Fruit fly (Drosophila melanogaster) whole organism, embryonic: ENCODE data around the gene CG18428.

Experiments used
- Atf-2 ChIP-seq: fragments of 200-800 bp; sonication (Bioruptor generic); optimal IDR thresholded peaks from 2 replicates; lab custom pipeline; 2016; ENCODE audit warnings: missing biosample characterization, missing genetic modification characterization
- CG11723 ChIP-seq: fragments of 200-800 bp; sonication (Bioruptor generic); optimal IDR thresholded peaks from 2 replicates; lab custom pipeline; 2017; ENCODE audit warnings: missing biosample characterization, mild to moderate bottlenecking, missing genetic modification characterization
- CG12299 ChIP-seq: fragments of 200-800 bp; sonication (Bioruptor generic); optimal IDR thresholded peaks from 2 replicates; lab custom pipeline; 2018; ENCODE audit warnings: missing biosample characterization, mild to moderate bottlenecking, missing genetic modification characterization
- CG12769 ChIP-seq: fragments of 200-800 bp; sonication (Bioruptor generic); optimal IDR thresholded peaks from 2 replicates; lab custom pipeline; 2019; ENCODE audit warnings: missing biosample characterization, mild to moderate bottlenecking, missing genetic modification characterization, moderate library complexity
- CG13775 ChIP-seq: fragments of 200-800 bp; sonication (Bioruptor generic); optimal IDR thresholded peaks from 3 replicates; lab custom pipeline; 2017; ENCODE audit warnings: missing biosample characterization, mild to moderate bottlenecking, missing genetic modification characterization
- CG15269 ChIP-seq: fragments of 200-800 bp; sonication (Bioruptor generic); optimal IDR thresholded peaks from 2 replicates; lab custom pipeline; 2018; ENCODE audit warnings: missing biosample characterization, mild to moderate bottlenecking, missing genetic modification characterization, moderate library complexity
- CG16863 ChIP-seq: fragments of 200-800 bp; sonication (Bioruptor generic); optimal IDR thresholded peaks from 3 replicates; lab custom pipeline; 2016; ENCODE audit warnings: missing biosample characterization, missing genetic modification characterization
- CG17829 ChIP-seq: fragments of 200-800 bp; optimal IDR thresholded peaks from 2 replicates; lab custom pipeline; 2019; ENCODE audit warnings: missing biosample characterization, mild to moderate bottlenecking, missing genetic modification characterization, moderate library complexity
- CG2678 ChIP-seq: fragments of 200-800 bp; sonication (Bioruptor generic); optimal IDR thresholded peaks from 3 replicates; lab custom pipeline; 2019; ENCODE audit warnings: missing biosample characterization, mild to moderate bottlenecking, missing genetic modification characterization, moderate library complexity
- CG2875 ChIP-seq: fragments of 200-800 bp; sonication (Bioruptor generic); optimal IDR thresholded peaks from 2 replicates; lab custom pipeline; 2017; ENCODE audit warnings: missing biosample characterization, mild to moderate bottlenecking, missing genetic modification characterization, missing genetic modification reagents
- CG3726 ChIP-seq: fragments of 200-800 bp; sonication (Bioruptor generic); IDR thresholded peaks from 3 replicates; pipeline ENCODE4, ENCODE4 v1.3.6; 2022; ENCODE audit warnings: missing biosample characterization, missing genetic modification characterization
- CG4328 ChIP-seq: fragments of 200-800 bp; sonication (Bioruptor generic); optimal IDR thresholded peaks from 3 replicates; lab custom pipeline; 2017; ENCODE audit warnings: missing biosample characterization, missing genetic modification reagents, missing genetic modification characterization
- CG5180 ChIP-seq: fragments of 200-800 bp; sonication (Bioruptor generic); optimal IDR thresholded peaks from 3 replicates; lab custom pipeline; 2017; ENCODE audit warnings: missing biosample characterization, missing genetic modification characterization, mild to moderate bottlenecking, moderate library complexity, missing genetic modification reagents
- CG5953 ChIP-seq: fragments of 200-800 bp; sonication (Bioruptor generic); IDR thresholded peaks from 2 replicates; pipeline ENCODE4 v1.3.6; 2022; ENCODE audit warnings: missing biosample characterization, missing genetic modification characterization
- CG6254 ChIP-seq: fragments of 200-800 bp; sonication (Bioruptor generic); optimal IDR thresholded peaks from 3 replicates; lab custom pipeline; 2017; ENCODE audit warnings: mild to moderate bottlenecking, missing biosample characterization, missing genetic modification reagents, missing genetic modification characterization
- CG6272 ChIP-seq: fragments of 200-800 bp; sonication (Bioruptor generic); IDR thresholded peaks from 2 replicates; pipeline ENCODE4 v1.3.6; 2022; ENCODE audit warnings: missing biosample characterization, missing genetic modification characterization
- CrebB ChIP-seq: fragments of 200-800 bp; sonication (Bioruptor generic); optimal IDR thresholded peaks from 3 replicates; lab custom pipeline; 2018; ENCODE audit warnings: missing biosample characterization, mild to moderate bottlenecking, missing genetic modification characterization
- Doc3 ChIP-seq: fragments of 200-800 bp; sonication (Bioruptor generic); IDR thresholded peaks from 3 replicates; pipeline ENCODE4 v1.3.6; 2022; ENCODE audit warnings: missing biosample characterization, missing genetic modification characterization; ENCODE audit not compliant: partially characterized antibody
- Eip74EF ChIP-seq, 2 experiments: fragments of 200-800 bp in 1 of 2; fragments of >200 bp in 1 of 2; sonication (Bioruptor generic) in 1 of 2; optimal IDR thresholded peaks; 2 replicates each; lab custom pipeline; 2017 to 2019; ENCODE audit warnings: missing biosample characterization in 2 of 2, missing genetic modification characterization in 2 of 2, mild to moderate bottlenecking in 1 of 2, moderate library complexity in 1 of 2
- Neu2 ChIP-seq: fragments of 200-800 bp; sonication (Bioruptor generic); optimal IDR thresholded peaks from 3 replicates; lab custom pipeline; 2016; ENCODE audit warnings: missing biosample characterization, missing genetic modification characterization, borderline replicate concordance
- Pdp1 ChIP-seq, 2 experiments: fragments of 200-800 bp; sonication (Bioruptor generic); optimal IDR thresholded peaks; 3 replicates each; lab custom pipeline; 2016; ENCODE audit warnings: missing biosample characterization in 2 of 2, missing genetic modification characterization in 2 of 2, mild to moderate bottlenecking in 1 of 2, moderate library complexity in 1 of 2
- Ptx1 ChIP-seq: fragments of 200-800 bp; sonication (Bioruptor generic); IDR thresholded peaks from 2 replicates; pipeline ENCODE4 v1.3.6; 2022; ENCODE audit warnings: missing biosample characterization, missing genetic modification characterization
- Sry-δ ChIP-seq: fragments of 200-800 bp; sonication (Bioruptor generic); optimal IDR thresholded peaks from 2 replicates; lab custom pipeline; 2016; ENCODE audit warnings: missing biosample characterization, missing genetic modification characterization
- Stat92E ChIP-seq, 3 experiments: fragments of >200 bp in 2 of 3; fragments of 200-800 bp in 1 of 3; sonication (Bioruptor generic) in 1 of 3; optimal IDR thresholded peaks; 2 replicates each; lab custom pipeline; 2017 to 2019; ENCODE audit warnings: missing biosample characterization in 3 of 3, missing genetic modification characterization in 3 of 3, mild to moderate bottlenecking in 1 of 3, moderate library complexity in 1 of 3
- ato ChIP-seq: fragments of 200-800 bp; sonication (Bioruptor generic); IDR thresholded peaks from 2 replicates; pipeline ENCODE4 v1.3.6; 2022; ENCODE audit warnings: missing biosample characterization, missing genetic modification characterization; ENCODE audit not compliant: partially characterized antibody
- az2 ChIP-seq: fragments of 200-800 bp; sonication (Bioruptor generic); optimal IDR thresholded peaks from 3 replicates; lab custom pipeline; 2016; ENCODE audit warnings: missing biosample characterization, missing genetic modification characterization
- da ChIP-seq: fragments of 200-800 bp; sonication (Bioruptor generic); optimal IDR thresholded peaks from 2 replicates; lab custom pipeline; 2016; ENCODE audit warnings: missing biosample characterization, missing genetic modification characterization
- dimm ChIP-seq: fragments of 200-800 bp; sonication (Bioruptor generic); IDR thresholded peaks from 2 replicates; pipeline ENCODE4 v1.3.6; 2022; ENCODE audit warnings: missing biosample characterization, missing genetic modification characterization
- dmrt11E ChIP-seq: fragments of 200-800 bp; sonication (Bioruptor generic); optimal IDR thresholded peaks from 3 replicates; lab custom pipeline; 2018; ENCODE audit warnings: missing biosample characterization, mild to moderate bottlenecking, missing genetic modification characterization, moderate library complexity
- fd102C ChIP-seq: fragments of 200-800 bp; sonication (Bioruptor generic); optimal IDR thresholded peaks from 2 replicates; lab custom pipeline; 2018; ENCODE audit warnings: missing biosample characterization, mild to moderate bottlenecking, missing genetic modification characterization, moderate library complexity
- fd64A ChIP-seq: fragments of 200-800 bp; sonication (Bioruptor generic); optimal IDR thresholded peaks from 3 replicates; lab custom pipeline; 2018; ENCODE audit warnings: missing biosample characterization, mild to moderate bottlenecking, missing genetic modification characterization
- ftz-f1 ChIP-seq: fragments of 200-800 bp; sonication (Bioruptor generic); optimal IDR thresholded peaks from 2 replicates; lab custom pipeline; 2016; ENCODE audit warnings: missing biosample characterization, missing genetic modification characterization
- gcm ChIP-seq: fragments of 200-800 bp; sonication (Bioruptor generic); optimal IDR thresholded peaks from 2 replicates; lab custom pipeline; 2019; ENCODE audit warnings: missing biosample characterization, mild to moderate bottlenecking, missing genetic modification characterization, moderate library complexity
- gsb ChIP-seq: fragments of 200-800 bp; sonication (Bioruptor generic); IDR thresholded peaks from 2 replicates; pipeline ENCODE4 v1.3.6; 2022; ENCODE audit warnings: missing biosample characterization, missing genetic modification characterization
- gsb-n ChIP-seq: fragments of 200-800 bp; sonication (Bioruptor generic); optimal IDR thresholded peaks from 3 replicates; lab custom pipeline; 2018; ENCODE audit warnings: missing biosample characterization, mild to moderate bottlenecking, missing genetic modification characterization
- lilli ChIP-seq: fragments of 200-800 bp; sonication (Bioruptor generic); optimal IDR thresholded peaks from 3 replicates; lab custom pipeline; 2016; ENCODE audit warnings: missing biosample characterization, missing genetic modification characterization
- lov ChIP-seq, 2 experiments: fragments of 200-800 bp in 1 of 2; fragments of >200 bp in 1 of 2; sonication (Bioruptor generic) in 1 of 2; IDR thresholded peaks in 1 of 2; optimal IDR thresholded peaks in 1 of 2; 2 replicates in 1 of 2; 3 replicates in 1 of 2; pipeline versions ENCODE4 v1.3.6 to Lab custom; 2017 to 2022; ENCODE audit warnings: missing biosample characterization in 1 of 2, missing genetic modification characterization in 1 of 2
- p53 ChIP-seq: fragments of 200-800 bp; sonication (Bioruptor generic); optimal IDR thresholded peaks from 2 replicates; lab custom pipeline; 2016; ENCODE audit warnings: missing biosample characterization, missing genetic modification characterization
- prd ChIP-seq, 3 experiments: fragments of >200 bp in 2 of 3; fragments of 200-800 bp in 1 of 3; sonication (Bioruptor generic) in 1 of 3; optimal IDR thresholded peaks in 2 of 3; IDR thresholded peaks in 1 of 3; 2 replicates in 2 of 3; 3 replicates in 1 of 3; pipeline versions ENCODE4 v1.3.6 to Lab custom; 2017 to 2022; ENCODE audit warnings: missing biosample characterization in 1 of 3, missing genetic modification characterization in 1 of 3
- repo ChIP-seq: fragments of 200-800 bp; sonication (Bioruptor generic); optimal IDR thresholded peaks from 2 replicates; lab custom pipeline; 2016; ENCODE audit warnings: missing biosample characterization, missing genetic modification characterization
- run ChIP-seq: fragments of 200-800 bp; sonication (Bioruptor generic); optimal IDR thresholded peaks from 3 replicates; lab custom pipeline; 2018; ENCODE audit warnings: missing biosample characterization, mild to moderate bottlenecking, missing genetic modification characterization
- sc ChIP-seq, 3 experiments: fragments of >200 bp in 2 of 3; fragments of 200-800 bp in 1 of 3; sonication (Bioruptor generic) in 1 of 3; optimal IDR thresholded peaks; 2 replicates in 2 of 3; 3 replicates in 1 of 3; lab custom pipeline; 2017; ENCODE audit warnings: mild to moderate bottlenecking in 1 of 3, missing biosample characterization in 1 of 3, missing genetic modification characterization in 1 of 3, missing genetic modification reagents in 1 of 3
- slbo ChIP-seq: fragments of 200-800 bp; sonication (Bioruptor generic); IDR thresholded peaks from 2 replicates; pipeline ENCODE4 v1.3.6; 2022; ENCODE audit warnings: missing biosample characterization, missing genetic modification characterization
- slp2 ChIP-seq: fragments of 200-800 bp; sonication (Bioruptor generic); optimal IDR thresholded peaks from 2 replicates; lab custom pipeline; 2016; ENCODE audit warnings: missing biosample characterization, missing genetic modification characterization
- sr ChIP-seq: fragments of 200-800 bp; sonication (Bioruptor generic); IDR thresholded peaks from 3 replicates; pipeline ENCODE4 v1.3.6; 2022; ENCODE audit warnings: missing biosample characterization, missing genetic modification characterization
- trh ChIP-seq: fragments of 200-800 bp; sonication (Bioruptor generic); optimal IDR thresholded peaks from 2 replicates; lab custom pipeline; 2016; ENCODE audit warnings: missing biosample characterization, missing genetic modification characterization
- zf30C ChIP-seq: fragments of 200-800 bp; sonication (Bioruptor generic); optimal IDR thresholded peaks from 3 replicates; lab custom pipeline; 2018; ENCODE audit warnings: missing biosample characterization, mild to moderate bottlenecking, missing genetic modification characterization

Gene CG18428

DNA sequence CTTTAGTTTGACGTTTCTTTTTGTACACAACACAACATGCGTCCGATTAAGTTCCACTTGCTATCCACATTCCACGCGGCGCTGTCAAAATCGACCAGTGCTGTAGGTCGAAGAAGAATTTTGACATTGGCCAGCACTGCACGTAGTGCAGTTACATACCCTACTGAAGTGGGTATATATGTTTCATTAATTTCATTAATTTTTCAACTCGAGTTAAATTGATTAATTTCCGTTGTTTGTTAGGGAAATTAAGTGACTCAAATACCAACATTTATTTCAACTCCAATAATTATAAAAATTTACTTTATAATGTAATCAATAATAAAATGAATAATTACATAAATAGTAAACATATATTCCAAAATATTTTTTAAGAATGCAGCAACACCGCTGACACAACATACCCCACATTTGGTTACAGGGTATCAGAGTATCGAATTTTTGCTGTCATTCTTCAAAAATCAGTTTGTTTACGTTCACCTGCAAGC lies at the start of gene CG18428, which contains the start of gene eIF4EHP (continued):
- TF ChIP-seq CrebB (peak; percentile 99), CG15269 (tag; lab: Kevin White, UChicago) (peak; percentile 100), CG2875 (GFP tag; lab: Kevin White, UChicago) (peak; percentile 94), CG16863 (GFP tag; lab: Kevin White, UChicago) (peak; percentile 72), fd64A (GFP tag; lab: Kevin White, UChicago) (peak; percentile 90), run (peak; percentile 98), sc (optimal IDR thresholded peaks at IDR 0.05; lab: Kevin White, UChicago) (no peak), sc (GFP tag; optimal IDR thresholded peaks at IDR 0.05; lab: Kevin White, UChicago) (peak; percentile 99), CG3726 (GFP tag; lab: Robert Waterston, UW) (no peak; the same call in 2 of the 3 replicates), zf30C (GFP tag; lab: Kevin White, UChicago) (peak; percentile 68), CG12769 (peak; percentile 94), CG2678 (peak; percentile 100), ftz-f1 (peak; percentile 48), slp2 (GFP tag; lab: Kevin White, UChicago) (peak; percentile 81), gsb (GFP tag; lab: Robert Waterston, UW) (no peak), CG6254 (GFP tag; lab: Kevin White, UChicago) (peak; percentile 95), CG13775 (GFP tag; lab: Kevin White, UChicago) (peak; percentile 99), repo (GFP tag; lab: Kevin White, UChicago) (peak; percentile 51), CG6272 (peak; percentile 98), Pdp1 (GFP tag; optimal IDR thresholded peaks at IDR 0.05; lab: Kevin White, UChicago) (peak; percentile 85 to 86), slbo (GFP tag; lab: Robert Waterston, UW) (no peak), dimm (GFP tag; lab: Robert Waterston, UW) (no peak), lilli (GFP tag; lab: Kevin White, UChicago) (peak; percentile 97), fd102C (peak; percentile 91), CG17829 (tag; lab: Kevin White, UChicago) (peak; percentile 100), az2 (GFP tag; lab: Kevin White, UChicago) (peak; percentile 98), Ptx1 (no peak), CG11723 (GFP tag; lab: Kevin White, UChicago) (peak; percentile 99), gcm (GFP tag; lab: Kevin White, UChicago) (peak; percentile 100), CG4328 (peak; percentile 99), Sry-δ (peak; percentile 47), dmrt11E (tag; lab: Kevin White, UChicago) (peak; percentile 100), CG5180 (peak; percentile 91), da (GFP tag; lab: Kevin White, UChicago) (peak; percentile 27), Stat92E (GFP tag; optimal IDR thresholded peaks at IDR 0.05; lab: Kevin White, UChicago) (peak in 1 of 3 experiments; percentile 98), CG5953 (GFP tag; lab: Robert Waterston, UW) (no peak; the same call in 1 of the 2 replicates), trh (GFP tag; lab: Kevin White, UChicago) (peak; percentile 97), ato (GFP tag; lab: Robert Waterston, UW) (no peak), sr (GFP tag; lab: Robert Waterston, UW) (peak; percentile 82; the same call in 2 of the 3 replicates), gsb-n (peak; percentile 99), p53 (GFP tag; lab: Kevin White, UChicago) (peak; percentile 4), CG12299 (tag; lab: Kevin White, UChicago) (peak; percentile 99), prd (optimal IDR thresholded peaks at IDR 0.05; lab: Kevin White, UChicago) (no peak), prd (GFP tag; IDR thresholded peaks at IDR 0.05; lab: Robert Waterston, UW) (no peak), Neu2 (GFP tag; lab: Kevin White, UChicago) (no peak), Atf-2 (GFP tag; lab: Kevin White, UChicago) (peak; percentile 85), Doc3 (GFP tag; lab: Robert Waterston, UW) (no peak), Eip74EF (GFP tag; optimal IDR thresholded peaks at IDR 0.05; lab: Kevin White, UChicago) (peak in 1 of 2 experiments; percentile 99), lov (optimal IDR thresholded peaks at IDR 0.05; lab: Kevin White, UChicago) (no peak), lov (GFP tag; IDR thresholded peaks at IDR 0.05; lab: Robert Waterston, UW) (no peak)
